Fruit fly (Drosophila melanogaster) whole organism, embryonic: Measurements from ENCODE around the gene MED15.

Experiments
- Antp ChIP-seq: fragments of 200-800 bp; sonication (Bioruptor generic); optimal IDR thresholded peaks from 3 replicates; lab custom pipeline; 2016; ENCODE audit warnings: missing biosample characterization, missing genetic modification characterization
- CG10267 ChIP-seq: fragments of 200-800 bp; sonication (Bioruptor generic); optimal IDR thresholded peaks from 2 replicates; lab custom pipeline; 2018; ENCODE audit warnings: missing biosample characterization, mild to moderate bottlenecking, missing genetic modification characterization, moderate library complexity
- CG10462 ChIP-seq: fragments of 200-800 bp; sonication (Bioruptor generic); optimal IDR thresholded peaks from 2 replicates; lab custom pipeline; 2016; ENCODE audit warnings: missing biosample characterization, missing genetic modification characterization
- CG11085 ChIP-seq: fragments of 200-800 bp; sonication (Bioruptor generic); IDR thresholded peaks from 2 replicates; pipeline ENCODE4 v1.3.6; 2022; ENCODE audit warnings: missing biosample characterization, missing genetic modification characterization
- CG12104 ChIP-seq: fragments of 200-800 bp; sonication (Bioruptor generic); optimal IDR thresholded peaks from 3 replicates; lab custom pipeline; 2016; ENCODE audit warnings: missing biosample characterization, missing genetic modification characterization
- CG12299 ChIP-seq: fragments of 200-800 bp; sonication (Bioruptor generic); optimal IDR thresholded peaks from 2 replicates; lab custom pipeline; 2018; ENCODE audit warnings: missing biosample characterization, mild to moderate bottlenecking, missing genetic modification characterization
- CG14860 ChIP-seq: fragments of 200-800 bp; sonication (Bioruptor generic); IDR thresholded peaks from 3 replicates; pipeline ENCODE4 v1.3.6; 2022; ENCODE audit warnings: missing biosample characterization, missing genetic modification characterization; ENCODE audit not compliant: partially characterized antibody
- CG15601 ChIP-seq: fragments of 200-800 bp; sonication (Bioruptor generic); optimal IDR thresholded peaks from 3 replicates; lab custom pipeline; 2019; ENCODE audit warnings: missing biosample characterization, mild to moderate bottlenecking, missing genetic modification characterization, moderate library complexity
- CG2116 ChIP-seq: fragments of 200-800 bp; sonication (Bioruptor generic); optimal IDR thresholded peaks from 3 replicates; lab custom pipeline; 2018; ENCODE audit warnings: missing biosample characterization, mild to moderate bottlenecking, missing genetic modification characterization
- CG2889 ChIP-seq: fragments of 200-800 bp; sonication (Bioruptor generic); IDR thresholded peaks from 3 replicates; pipeline ENCODE4 v1.3.6; 2022; ENCODE audit warnings: missing biosample characterization, missing genetic modification characterization
- CG4820 ChIP-seq: fragments of 200-800 bp; sonication (Bioruptor generic); optimal IDR thresholded peaks from 3 replicates; lab custom pipeline; 2016; ENCODE audit warnings: missing biosample characterization, missing genetic modification characterization
- CG6254 ChIP-seq: fragments of 200-800 bp; sonication (Bioruptor generic); optimal IDR thresholded peaks from 3 replicates; lab custom pipeline; 2017; ENCODE audit warnings: mild to moderate bottlenecking, missing biosample characterization, missing genetic modification reagents, missing genetic modification characterization
- CG6654 ChIP-seq: fragments of 200-800 bp; sonication (Bioruptor generic); optimal IDR thresholded peaks from 2 replicates; lab custom pipeline; 2017; ENCODE audit warnings: missing biosample characterization, mild to moderate bottlenecking, missing genetic modification characterization
- CG8359 ChIP-seq: fragments of 200-800 bp; sonication (Bioruptor generic); optimal IDR thresholded peaks from 2 replicates; lab custom pipeline; 2017; ENCODE audit warnings: missing biosample characterization, mild to moderate bottlenecking, missing genetic modification characterization, borderline replicate concordance
- CG9817 ChIP-seq: fragments of 200-800 bp; sonication (Bioruptor generic); optimal IDR thresholded peaks from 2 replicates; lab custom pipeline; 2018; ENCODE audit warnings: missing biosample characterization, mild to moderate bottlenecking, missing genetic modification characterization, moderate library complexity
- CHES-1-like ChIP-seq: fragments of 200-800 bp; sonication (Bioruptor generic); optimal IDR thresholded peaks from 2 replicates; lab custom pipeline; 2016; ENCODE audit warnings: missing biosample characterization, missing genetic modification characterization
- Chrac-16 ChIP-seq: fragments of 200-800 bp; sonication (Bioruptor generic); optimal IDR thresholded peaks from 3 replicates; lab custom pipeline; 2016; ENCODE audit warnings: missing biosample characterization, missing genetic modification characterization
- CrebB ChIP-seq: fragments of 200-800 bp; sonication (Bioruptor generic); optimal IDR thresholded peaks from 3 replicates; lab custom pipeline; 2018; ENCODE audit warnings: missing biosample characterization, mild to moderate bottlenecking, missing genetic modification characterization
- D ChIP-seq, 2 experiments: fragments of 200-800 bp in 1 of 2; fragments of >200 bp in 1 of 2; sonication (Bioruptor generic) in 1 of 2; optimal IDR thresholded peaks; 2 replicates in 1 of 2; 3 replicates in 1 of 2; lab custom pipeline; 2017; ENCODE audit warnings: mild to moderate bottlenecking in 1 of 2, missing biosample characterization in 1 of 2, missing genetic modification characterization in 1 of 2, missing genetic modification reagents in 1 of 2
- Dip3 ChIP-seq: fragments of 200-800 bp; sonication (Bioruptor generic); optimal IDR thresholded peaks from 3 replicates; lab custom pipeline; 2016; ENCODE audit warnings: missing biosample characterization, missing genetic modification characterization
- Doc3 ChIP-seq: fragments of 200-800 bp; sonication (Bioruptor generic); IDR thresholded peaks from 3 replicates; pipeline ENCODE4 v1.3.6; 2022; ENCODE audit warnings: missing biosample characterization, missing genetic modification characterization; ENCODE audit not compliant: partially characterized antibody
- Fer1 ChIP-seq: fragments of 200-800 bp; sonication (Bioruptor generic); optimal IDR thresholded peaks from 2 replicates; lab custom pipeline; 2017; ENCODE audit warnings: missing biosample characterization, mild to moderate bottlenecking, missing genetic modification characterization
- Gug ChIP-seq: fragments of 200-800 bp; sonication (Bioruptor generic); IDR thresholded peaks from 4 replicates; pipeline ENCODE4 v1.3.6; 2022; ENCODE audit warnings: missing biosample characterization, missing genetic modification characterization
- HLH3B ChIP-seq: fragments of 200-800 bp; sonication (Bioruptor generic); IDR thresholded peaks from 2 replicates; pipeline ENCODE4 v1.3.6; 2022; ENCODE audit warnings: missing biosample characterization, missing genetic modification characterization
- Lhr ChIP-seq: fragments of 200-800 bp; sonication (Bioruptor generic); optimal IDR thresholded peaks from 3 replicates; lab custom pipeline; 2017; ENCODE audit warnings: mild to moderate bottlenecking, missing biosample characterization, missing genetic modification reagents, missing genetic modification characterization
- Lpt ChIP-seq: fragments of >200 bp; optimal IDR thresholded peaks from 2 replicates; lab custom pipeline; 2018; ENCODE audit warnings: missing biosample characterization, missing genetic modification characterization
- NC2α ChIP-seq: fragments of 200-800 bp; sonication (Bioruptor generic); optimal IDR thresholded peaks from 2 replicates; lab custom pipeline; 2016; ENCODE audit warnings: missing biosample characterization, missing genetic modification characterization
- Xbp1 ChIP-seq: fragments of 200-800 bp; sonication (Bioruptor generic); optimal IDR thresholded peaks from 3 replicates; lab custom pipeline; 2016; ENCODE audit warnings: missing biosample characterization, mild to moderate bottlenecking, missing genetic modification characterization
- aop ChIP-seq: fragments of 200-800 bp; sonication (Bioruptor generic); IDR thresholded peaks from 2 replicates; pipeline ENCODE4 v1.3.6; 2022; ENCODE audit warnings: missing biosample characterization, missing genetic modification characterization
- ara ChIP-seq: fragments of 200-800 bp; sonication (Bioruptor generic); IDR thresholded peaks from 2 replicates; pipeline ENCODE4 v1.3.6; 2022; ENCODE audit warnings: missing biosample characterization, missing genetic modification characterization
- ase ChIP-seq: fragments of 200-800 bp; sonication (Bioruptor generic); IDR thresholded peaks from 3 replicates; pipeline ENCODE4 v1.3.6; 2022; ENCODE audit warnings: missing biosample characterization, missing genetic modification characterization
- az2 ChIP-seq: fragments of 200-800 bp; sonication (Bioruptor generic); optimal IDR thresholded peaks from 3 replicates; lab custom pipeline; 2016; ENCODE audit warnings: missing biosample characterization, missing genetic modification characterization
- caup ChIP-seq: fragments of 200-800 bp; sonication (Bioruptor generic); optimal IDR thresholded peaks from 3 replicates; lab custom pipeline; 2017; ENCODE audit warnings: missing biosample characterization, mild to moderate bottlenecking, missing genetic modification characterization, moderate library complexity; ENCODE audit not compliant: severe bottlenecking
- fd64A ChIP-seq: fragments of 200-800 bp; sonication (Bioruptor generic); optimal IDR thresholded peaks from 3 replicates; lab custom pipeline; 2018; ENCODE audit warnings: missing biosample characterization, mild to moderate bottlenecking, missing genetic modification characterization
- jumu ChIP-seq: fragments of 200-800 bp; sonication (Bioruptor generic); optimal IDR thresholded peaks from 3 replicates; lab custom pipeline; 2016; ENCODE audit warnings: missing biosample characterization, missing genetic modification characterization
- ken ChIP-seq: fragments of 200-800 bp; sonication (Bioruptor generic); IDR thresholded peaks from 3 replicates; pipeline ENCODE4 v1.3.6; 2022; ENCODE audit warnings: missing biosample characterization, missing genetic modification characterization
- lab ChIP-seq: fragments of 200-800 bp; sonication (Bioruptor generic); optimal IDR thresholded peaks from 3 replicates; lab custom pipeline; 2017; ENCODE audit warnings: missing biosample characterization, missing genetic modification characterization, mild to moderate bottlenecking, moderate library complexity, missing genetic modification reagents
- lmd ChIP-seq: fragments of 200-800 bp; sonication (Bioruptor generic); IDR thresholded peaks from 2 replicates; pipeline ENCODE4 v1.3.6; 2022; ENCODE audit warnings: missing biosample characterization, missing genetic modification characterization
- lola ChIP-seq, 3 experiments: fragments of >200 bp in 2 of 3; fragments of 200-800 bp in 1 of 3; sonication (Bioruptor generic) in 1 of 3; optimal IDR thresholded peaks; 2 replicates each; lab custom pipeline; 2017 to 2019; ENCODE audit warnings: missing biosample characterization in 3 of 3, missing genetic modification characterization in 3 of 3, mild to moderate bottlenecking in 1 of 3, moderate library complexity in 1 of 3
- pan ChIP-seq, 4 experiments: fragments of >200 bp in 3 of 4; fragments of 200-800 bp in 1 of 4; sonication (Bioruptor generic) in 1 of 4; optimal IDR thresholded peaks in 3 of 4; IDR thresholded peaks in 1 of 4; 2 replicates each; pipeline versions ENCODE4 v1.3.6 to Lab custom; 2017 to 2022; ENCODE audit warnings: missing biosample characterization in 2 of 4, missing genetic modification characterization in 2 of 4, mixed read lengths in 1 of 4
- pnt ChIP-seq: fragments of 200-800 bp; sonication (Bioruptor generic); optimal IDR thresholded peaks from 3 replicates; lab custom pipeline; 2016; ENCODE audit warnings: missing biosample characterization, missing genetic modification characterization
- sens-2 ChIP-seq: fragments of 200-800 bp; sonication (Bioruptor generic); IDR thresholded peaks from 2 replicates; pipeline ENCODE4 v1.3.6; 2022; ENCODE audit warnings: missing biosample characterization, missing genetic modification characterization
- sisA ChIP-seq: fragments of 200-800 bp; sonication (Bioruptor generic); IDR thresholded peaks from 2 replicates; pipeline ENCODE4 v1.3.6; 2022; ENCODE audit warnings: missing biosample characterization, missing genetic modification characterization
- sr ChIP-seq: fragments of 200-800 bp; sonication (Bioruptor generic); IDR thresholded peaks from 3 replicates; pipeline ENCODE4 v1.3.6; 2022; ENCODE audit warnings: missing biosample characterization, missing genetic modification characterization
- unpg ChIP-seq: fragments of 200-800 bp; sonication (Bioruptor generic); optimal IDR thresholded peaks from 3 replicates; lab custom pipeline; 2018; ENCODE audit warnings: missing biosample characterization, mild to moderate bottlenecking, missing genetic modification characterization, moderate library complexity
- wor ChIP-seq: fragments of 200-800 bp; sonication (Bioruptor generic); IDR thresholded peaks from 2 replicates; pipeline ENCODE4 v1.3.6; 2022; ENCODE audit warnings: missing biosample characterization, missing genetic modification characterization

Gene MED15

DNA sequence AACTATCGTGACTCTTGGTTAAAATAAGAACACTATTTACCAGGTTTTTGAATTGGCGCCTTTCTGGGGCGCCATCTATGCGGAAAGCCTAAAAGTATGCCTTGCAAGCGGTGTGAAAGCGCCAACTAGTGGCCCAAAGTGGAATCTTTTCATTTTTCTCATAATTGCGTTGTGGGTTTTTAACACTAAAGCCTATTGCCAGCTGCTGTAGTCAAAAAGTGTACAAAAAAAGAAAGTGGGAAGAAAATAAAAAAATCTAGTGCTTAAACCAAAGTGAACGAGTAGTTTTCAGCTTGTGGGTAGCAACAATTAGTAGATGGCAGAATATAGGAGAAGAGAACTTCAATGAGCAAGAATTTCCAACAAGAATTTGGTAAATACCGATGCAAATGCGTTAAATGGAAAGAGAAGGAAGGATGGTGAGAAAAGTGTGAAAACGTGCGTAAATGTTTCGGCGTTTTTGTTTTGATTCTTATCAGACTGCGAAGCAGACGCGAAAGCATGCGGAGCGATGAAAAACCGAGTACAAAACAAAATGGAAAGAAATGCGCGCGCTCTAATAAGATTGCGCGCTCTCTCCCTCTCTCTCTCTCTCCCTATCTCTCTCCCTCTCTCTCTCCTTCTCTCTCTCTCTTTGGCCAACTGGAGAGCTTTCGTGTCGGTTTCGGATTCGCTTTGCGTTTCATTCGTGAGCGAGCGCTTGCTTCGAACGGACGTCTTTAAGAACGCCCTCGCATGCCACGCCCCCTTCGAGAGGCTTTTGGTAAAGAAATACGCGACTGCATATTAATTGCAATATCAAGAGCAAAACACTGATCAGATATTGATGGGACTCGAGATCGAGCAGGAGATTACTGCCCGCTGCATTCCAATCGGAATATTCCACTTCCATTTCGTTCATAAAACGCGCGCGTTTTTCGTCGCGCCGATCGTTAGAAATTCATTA is 17.6 kb downstream of the MED15 start:
- TF ChIP-seq NC2α = peak; percentile 37
- peak; percentile 88 for TF ChIP-seq Xbp1 (GFP tag; lab: Kevin White, UChicago)
- no peak for TF ChIP-seq CG12299 (tag; lab: Kevin White, UChicago)
- peak; percentile 59 for TF ChIP-seq CG9817 (tag; lab: Kevin White, UChicago)
- no peak for TF ChIP-seq D (optimal IDR thresholded peaks at IDR 0.05; lab: Kevin White, UChicago)
- TF ChIP-seq D (GFP tag; optimal IDR thresholded peaks at IDR 0.05; lab: Kevin White, UChicago) = no peak
- TF ChIP-seq aop = no peak
- TF ChIP-seq unpg (GFP tag; lab: Kevin White, UChicago) = peak; percentile 26
- peak; percentile 76 for TF ChIP-seq lmd
- TF ChIP-seq CrebB (tag; lab: Kevin White, UChicago) = peak; percentile 25
- TF ChIP-seq Antp (GFP tag; lab: Kevin White, UChicago) = peak; percentile 80
- peak; percentile 38; the same call in 1 of the 2 replicates for TF ChIP-seq HLH3B (GFP tag; lab: Robert Waterston, UW)
- TF ChIP-seq CHES-1-like (GFP tag; lab: Kevin White, UChicago) = peak; percentile 88
- no peak for TF ChIP-seq wor (GFP tag; lab: Robert Waterston, UW)
- peak; percentile 77; the same call in 3 of the 4 replicates for TF ChIP-seq Gug
- TF ChIP-seq ase (GFP tag; lab: Robert Waterston, UW) = peak; percentile 64; the same call in 2 of the 3 replicates
- peak; percentile 71 for TF ChIP-seq jumu
- TF ChIP-seq sens-2 (GFP tag; lab: Robert Waterston, UW) = no peak
- no peak for TF ChIP-seq CG14860
- TF ChIP-seq CG8359 (GFP tag; lab: Kevin White, UChicago) = peak; percentile 99
- TF ChIP-seq ken (GFP tag; lab: Robert Waterston, UW) = peak; percentile 77
- TF ChIP-seq Doc3 (GFP tag; lab: Robert Waterston, UW) = no peak; the same call in 2 of the 3 replicates
- no peak for TF ChIP-seq CG10462 (GFP tag; lab: Kevin White, UChicago)
- TF ChIP-seq CG4820 = peak; percentile 27
- TF ChIP-seq ara = peak; percentile 26; the same call in 1 of the 2 replicates
- TF ChIP-seq sisA (GFP tag; lab: Robert Waterston, UW) = peak; percentile 82
- peak; percentile 59 for TF ChIP-seq Fer1
- TF ChIP-seq CG6254 (GFP tag; lab: Kevin White, UChicago) = no peak
- peak; percentile 56 for TF ChIP-seq caup
- TF ChIP-seq lab (GFP tag; lab: Kevin White, UChicago) = peak; percentile 78
- TF ChIP-seq fd64A (GFP tag; lab: Kevin White, UChicago) = peak; percentile 8
- no peak for TF ChIP-seq Lpt
- TF ChIP-seq CG6654 (GFP tag; lab: Kevin White, UChicago) = no peak
- TF ChIP-seq pan (optimal IDR thresholded peaks at IDR 0.05; lab: Kevin White, UChicago) = no peak
- TF ChIP-seq pan (GFP tag; optimal IDR thresholded peaks at IDR 0.05 in 1 of 2, IDR thresholded peaks at IDR 0.05 in 1 of 2) = peak in 1 of 2 experiments; percentile 68
- peak; percentile 75 for TF ChIP-seq az2 (GFP tag; lab: Kevin White, UChicago)
- TF ChIP-seq pnt (GFP tag; lab: Kevin White, UChicago) = peak; percentile 78
- peak; percentile 71 for TF ChIP-seq CG11085 (GFP tag; lab: Robert Waterston, UW)
- 0 out of 3 replicates have a peak, but pooled peaks have one; percentile 16 for TF ChIP-seq CG2889 (GFP tag; lab: Robert Waterston, UW)
- TF ChIP-seq CG2116 = peak; percentile 60
- peak in 1 of 3 experiments; percentile 18 for TF ChIP-seq lola (GFP tag; optimal IDR thresholded peaks at IDR 0.05; lab: Kevin White, UChicago)
- peak; percentile 71; the same call in 2 of the 3 replicates for TF ChIP-seq sr (GFP tag; lab: Robert Waterston, UW)
- TF ChIP-seq Dip3 = peak; percentile 69
- TF ChIP-seq CG10267 (tag; lab: Kevin White, UChicago) = peak; percentile 93
- peak; percentile 97 for TF ChIP-seq Lhr (GFP tag; lab: Kevin White, UChicago)
- peak; percentile 86 for TF ChIP-seq Chrac-16 (GFP tag; lab: Kevin White, UChicago)
- peak; percentile 20 for TF ChIP-seq CG12104 (GFP tag; lab: Kevin White, UChicago)
- TF ChIP-seq CG15601 (tag; lab: Kevin White, UChicago) = peak; percentile 36
